Worm (Caenorhabditis elegans) whole organism, L3 larva: Measurements from ENCODE around the gene C05D12.2.

ENCODE experiments used
- R02D3.7 ChIP-seq: fragments of 150-350 bp; optimal IDR thresholded peaks from 2 replicates; lab custom pipeline; 2014; ENCODE audit warnings: missing biosample characterization, missing genetic modification characterization
- ZK546.5 ChIP-seq: sonication (generic microtip); optimal IDR thresholded peaks from 2 replicates; lab custom pipeline; 2017; ENCODE audit warnings: missing biosample characterization, missing genetic modification characterization
- aly-2 ChIP-seq: fragments of 150-350 bp; optimal IDR thresholded peaks from 2 replicates; lab custom pipeline; 2014; ENCODE audit warnings: missing biosample characterization, missing genetic modification characterization
- ama-1 ChIP-seq: fragments of 150-350 bp; optimal IDR thresholded peaks from 2 replicates; lab custom pipeline; 2018
- ceh-16 ChIP-seq: sonication (generic microtip); optimal IDR thresholded peaks from 2 replicates; lab custom pipeline; 2017; ENCODE audit warnings: missing biosample characterization, missing genetic modification characterization
- daf-12 ChIP-seq: fragments of 150-350 bp; optimal IDR thresholded peaks from 2 replicates; lab custom pipeline; 2014; ENCODE audit warnings: missing biosample characterization, missing genetic modification reagents, missing genetic modification characterization
- egl-27 ChIP-seq: sonication (generic microtip); optimal IDR thresholded peaks from 4 replicates; lab custom pipeline; 2017; ENCODE audit warnings: missing biosample characterization, missing genetic modification reagents, missing genetic modification characterization
- egl-5 ChIP-seq: fragments of 150-350 bp; optimal IDR thresholded peaks from 2 replicates; lab custom pipeline; 2017; ENCODE audit warnings: missing biosample characterization, missing genetic modification reagents, missing genetic modification characterization, inconsistent platforms
- elt-1 ChIP-seq: fragments of 150-350 bp; optimal IDR thresholded peaks from 2 replicates; lab custom pipeline; 2014; ENCODE audit warnings: missing biosample characterization, missing genetic modification characterization
- elt-2 ChIP-seq: sonication (generic microtip); optimal IDR thresholded peaks from 2 replicates; lab custom pipeline; 2016; ENCODE audit warnings: missing genetic modification reagents, mild to moderate bottlenecking, missing genetic modification characterization, missing compliant biosample characterization
- elt-3 ChIP-seq, 3 experiments: fragments of 150-350 bp in 1 of 3; sonication (generic microtip) in 2 of 3; optimal IDR thresholded peaks; 2 replicates in 2 of 3; 4 replicates in 1 of 3; lab custom pipeline; 2014 to 2017; ENCODE audit warnings: missing biosample characterization in 3 of 3, missing genetic modification characterization in 3 of 3
- eor-1 ChIP-seq, 2 experiments: fragments of 150-350 bp; optimal IDR thresholded peaks; 2 replicates each; lab custom pipeline; 2014 to 2018; ENCODE audit warnings: missing biosample characterization in 2 of 2, missing genetic modification characterization in 2 of 2
- hmg-11 ChIP-seq: sonication (generic microtip); optimal IDR thresholded peaks from 2 replicates; lab custom pipeline; 2016; ENCODE audit warnings: missing genetic modification characterization, missing compliant biosample characterization
- jun-1 ChIP-seq: fragments of 150-350 bp; optimal IDR thresholded peaks from 2 replicates; lab custom pipeline; 2014; ENCODE audit warnings: missing biosample characterization, missing genetic modification reagents, missing genetic modification characterization
- lin-15B ChIP-seq: fragments of 150-350 bp; optimal IDR thresholded peaks from 2 replicates; lab custom pipeline; 2014; ENCODE audit warnings: missing biosample characterization, missing genetic modification characterization
- lsy-12 ChIP-seq: sonication (generic microtip); optimal IDR thresholded peaks from 2 replicates; lab custom pipeline; 2016; ENCODE audit warnings: mild to moderate bottlenecking, missing genetic modification characterization, missing compliant biosample characterization
- mdl-1 ChIP-seq: fragments of 150-350 bp; optimal IDR thresholded peaks from 2 replicates; lab custom pipeline; 2014; ENCODE audit warnings: missing biosample characterization, missing genetic modification characterization
- mml-1 ChIP-seq: fragments of 150-350 bp; sonication (generic microtip); optimal IDR thresholded peaks from 3 replicates; lab custom pipeline; 2014; ENCODE audit warnings: missing biosample characterization, missing genetic modification characterization
- nfya-1 ChIP-seq: sonication (generic microtip); optimal IDR thresholded peaks from 2 replicates; lab custom pipeline; 2017; ENCODE audit warnings: missing genetic modification characterization, mild to moderate bottlenecking, missing compliant biosample characterization, antibody characterized with exemption, moderate library complexity; ENCODE audit not compliant: insufficient read depth
- nhr-11 ChIP-seq: fragments of 150-350 bp; optimal IDR thresholded peaks from 2 replicates; lab custom pipeline; 2014; ENCODE audit warnings: missing biosample characterization, missing genetic modification characterization
- nhr-12 ChIP-seq: fragments of 150-350 bp; optimal IDR thresholded peaks from 2 replicates; lab custom pipeline; 2014; ENCODE audit warnings: missing biosample characterization, missing genetic modification characterization
- nhr-23 ChIP-seq: fragments of 150-350 bp; optimal IDR thresholded peaks from 2 replicates; lab custom pipeline; 2014; ENCODE audit warnings: missing biosample characterization, missing genetic modification reagents, missing genetic modification characterization
- nhr-237 ChIP-seq: fragments of 150-350 bp; optimal IDR thresholded peaks from 2 replicates; lab custom pipeline; 2014; ENCODE audit warnings: missing biosample characterization, missing genetic modification characterization
- nhr-25 ChIP-seq: sonication (generic microtip); optimal IDR thresholded peaks from 2 replicates; lab custom pipeline; 2017; ENCODE audit warnings: missing biosample characterization, missing genetic modification characterization
- nhr-43 ChIP-seq: sonication (generic microtip); optimal IDR thresholded peaks from 2 replicates; lab custom pipeline; 2016; ENCODE audit warnings: mild to moderate bottlenecking, missing genetic modification characterization, missing compliant biosample characterization; ENCODE audit not compliant: poor library complexity, severe bottlenecking
- nhr-77 ChIP-seq: fragments of 150-350 bp; optimal IDR thresholded peaks from 2 replicates; lab custom pipeline; 2014; ENCODE audit warnings: missing biosample characterization, missing genetic modification characterization
- pha-4 ChIP-seq: fragments of 150-350 bp; optimal IDR thresholded peaks from 2 replicates; lab custom pipeline; 2014; ENCODE audit warnings: missing biosample characterization, missing genetic modification reagents, missing genetic modification characterization
- pqm-1 ChIP-seq: fragments of 150-350 bp; optimal IDR thresholded peaks from 2 replicates; lab custom pipeline; 2017; ENCODE audit warnings: missing biosample characterization, missing genetic modification characterization, inconsistent platforms
- skn-1 ChIP-seq: fragments of 150-350 bp; optimal IDR thresholded peaks from 2 replicates; lab custom pipeline; 2014; ENCODE audit warnings: missing biosample characterization, missing genetic modification characterization
- snpc-4 ChIP-seq: fragments of 150-350 bp; optimal IDR thresholded peaks from 2 replicates; lab custom pipeline; 2014; ENCODE audit warnings: missing biosample characterization, missing genetic modification characterization
- tbx-2 ChIP-seq: sonication (generic microtip); optimal IDR thresholded peaks from 2 replicates; lab custom pipeline; 2016; ENCODE audit warnings: mild to moderate bottlenecking, missing genetic modification characterization, missing compliant biosample characterization
- unc-62 ChIP-seq: fragments of 150-350 bp; sonication (generic microtip); optimal IDR thresholded peaks from 4 replicates; lab custom pipeline; 2014; ENCODE audit warnings: missing biosample characterization, missing genetic modification reagents, missing genetic modification characterization
- zag-1 ChIP-seq: fragments of 150-350 bp; optimal IDR thresholded peaks from 2 replicates; lab custom pipeline; 2014; ENCODE audit warnings: missing biosample characterization, missing genetic modification characterization
- ztf-11 ChIP-seq: fragments of 150-350 bp; optimal IDR thresholded peaks from 2 replicates; lab custom pipeline; 2014; ENCODE audit warnings: missing biosample characterization, missing genetic modification characterization
- ztf-4 ChIP-seq: fragments of 150-350 bp; optimal IDR thresholded peaks from 2 replicates; lab custom pipeline; 2014; ENCODE audit warnings: missing biosample characterization, missing genetic modification characterization

The C05D12.2 gene

ce11 chrII:11467541-11467940 is 49.4 kb downstream of the C05D12.2 start, which contains the start of gene klp-17:
klp-17 (minus strand) TSS chrII:11467641.
- TF ChIP-seq eor-1 (tag; optimal IDR thresholded peaks at IDR 0.05; lab: Kevin White, UChicago): no peak
- TF ChIP-seq lin-15B (tag; lab: Kevin White, UChicago): no peak
- TF ChIP-seq ztf-11 (tag; lab: Kevin White, UChicago): no peak
- TF ChIP-seq tbx-2 (tag; lab: Kevin White, UChicago): no peak
- TF ChIP-seq pha-4 (tag; lab: Kevin White, UChicago): no peak
- no peak for TF ChIP-seq egl-5 (tag; lab: Kevin White, UChicago)
- no peak for TF ChIP-seq aly-2 (tag; lab: Kevin White, UChicago)
- TF ChIP-seq elt-3 (tag; optimal IDR thresholded peaks at IDR 0.05; lab: Kevin White, UChicago): no peak
- TF ChIP-seq snpc-4 (tag; lab: Kevin White, UChicago): no peak
- TF ChIP-seq elt-1 (tag; lab: Kevin White, UChicago): no peak
- no peak for TF ChIP-seq mdl-1 (tag; lab: Kevin White, UChicago)
- TF ChIP-seq nhr-77 (tag; lab: Kevin White, UChicago): no peak
- no peak for TF ChIP-seq nhr-12 (tag; lab: Kevin White, UChicago)
- no peak for TF ChIP-seq egl-27
- no peak for TF ChIP-seq ztf-4 (tag; lab: Kevin White, UChicago)
- TF ChIP-seq ceh-16 (tag; lab: Kevin White, UChicago): no peak
- TF ChIP-seq nhr-11 (tag; lab: Kevin White, UChicago): no peak
- TF ChIP-seq, all 47 proteins: peak for 0

DNA sequence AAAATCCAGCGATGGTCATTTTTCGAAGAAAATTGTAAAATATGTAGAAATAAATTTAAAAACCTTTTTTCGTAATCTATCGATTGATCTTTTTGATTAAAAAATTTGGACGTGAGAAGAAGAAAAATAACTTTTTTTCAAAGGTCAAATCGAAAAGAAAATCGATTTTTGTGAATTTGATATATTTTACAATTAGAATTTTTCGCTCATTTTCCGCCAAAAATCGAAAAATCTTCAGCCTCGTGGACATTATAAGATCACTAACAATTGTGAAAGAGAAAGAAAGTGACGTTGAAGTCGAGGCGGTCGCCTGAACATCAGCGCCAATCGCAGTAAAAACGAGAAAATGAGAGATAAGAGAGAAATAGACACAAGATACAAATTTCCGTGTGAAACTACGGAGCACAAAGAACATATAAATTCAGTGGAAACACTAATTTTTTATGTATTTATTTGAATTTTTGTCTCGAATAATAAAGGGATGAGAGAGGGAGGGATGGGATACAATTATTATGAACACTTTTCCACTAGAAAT is 51.5 kb downstream of the C05D12.2 start, which contains the start of gene cisd-1:
Gene cisd-1, minus strand, starts transcription at position 51 of the 535 bp plus-strand sequence.
- TF ChIP-seq nfya-1 (peak; percentile 21), aly-2 (tag; lab: Kevin White, UChicago) (no peak), pha-4 (tag; lab: Kevin White, UChicago) (peak; percentile 27), pqm-1 (tag; lab: Kevin White, UChicago) (peak; percentile 52), ZK546.5 (tag; lab: Kevin White, UChicago) (no peak), nhr-237 (tag; lab: Kevin White, UChicago) (no peak), elt-2 (tag; lab: Kevin White, UChicago) (peak; percentile 65)

- TF ChIP-seq jun-1 (no peak), egl-27 (no peak), unc-62 (no peak), nfya-1 (no peak), nhr-23 (tag; lab: Kevin White, UChicago) (no peak), elt-1 (tag; lab: Kevin White, UChicago) (no peak), zag-1 (no peak), lsy-12 (tag; lab: Kevin White, UChicago) (no peak), ama-1 (no peak), ztf-11 (tag; lab: Kevin White, UChicago) (no peak), daf-12 (tag; lab: Kevin White, UChicago) (no peak), R02D3.7 (tag; lab: Kevin White, UChicago) (no peak), ztf-4 (tag; lab: Kevin White, UChicago) (no peak), nhr-77 (tag; lab: Kevin White, UChicago) (no peak), mdl-1 (tag; lab: Kevin White, UChicago) (no peak), mml-1 (tag; lab: Kevin White, UChicago) (no peak)
- TF ChIP-seq, all 47 proteins: peak for 0
Measured at ce11 chrII:11471916-11472315, 53.8 kb downstream of the C05D12.2 start, which contains the start of gene mfn-1. mfn-1 (minus strand) TSS chrII:11472016.

DNA sequence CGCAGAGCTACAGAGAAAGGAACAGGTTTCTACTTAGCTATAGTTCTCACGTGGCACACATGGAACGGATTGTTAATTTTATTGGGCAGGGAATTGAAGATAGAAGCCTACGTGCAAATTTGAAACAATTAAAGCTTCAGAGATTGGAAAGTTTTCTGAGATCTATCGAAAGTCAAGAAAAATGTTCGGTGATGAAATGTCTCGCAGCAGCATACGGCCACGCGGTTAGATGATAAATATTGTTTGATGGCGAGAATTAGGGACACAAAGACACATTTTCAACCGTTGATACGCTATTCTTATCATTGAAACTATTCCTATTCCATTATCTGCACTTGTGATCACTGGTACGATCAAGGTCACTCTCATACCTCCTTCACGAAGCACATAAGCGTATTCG is 54.4 kb downstream of the C05D12.2 start:
- TF ChIP-seq daf-12 (tag; lab: Kevin White, UChicago) (no peak), elt-3 (tag; optimal IDR thresholded peaks at IDR 0.05; lab: Kevin White, UChicago) (peak; percentile 24 to 86 (median 76)), elt-2 (tag; lab: Kevin White, UChicago) (peak; percentile 77), lsy-12 (tag; lab: Kevin White, UChicago) (no peak), nhr-25 (tag; lab: Kevin White, UChicago) (peak; percentile 51), jun-1 (peak; percentile 46), mdl-1 (tag; lab: Kevin White, UChicago) (peak; percentile 4), snpc-4 (tag; lab: Kevin White, UChicago) (peak; percentile 47), hmg-11 (tag; lab: Kevin White, UChicago) (no peak), pqm-1 (tag; lab: Kevin White, UChicago) (peak; percentile 77), pha-4 (tag; lab: Kevin White, UChicago) (peak; percentile 5), skn-1 (peak; percentile 15), nhr-43 (peak; percentile 75), ZK546.5 (tag; lab: Kevin White, UChicago) (no peak)
- TF ChIP-seq, all 47 proteins: peak for 10
